Worm (Caenorhabditis elegans): ENCODE data around the gene F01D5.8.

Gene F01D5.8

DNA sequence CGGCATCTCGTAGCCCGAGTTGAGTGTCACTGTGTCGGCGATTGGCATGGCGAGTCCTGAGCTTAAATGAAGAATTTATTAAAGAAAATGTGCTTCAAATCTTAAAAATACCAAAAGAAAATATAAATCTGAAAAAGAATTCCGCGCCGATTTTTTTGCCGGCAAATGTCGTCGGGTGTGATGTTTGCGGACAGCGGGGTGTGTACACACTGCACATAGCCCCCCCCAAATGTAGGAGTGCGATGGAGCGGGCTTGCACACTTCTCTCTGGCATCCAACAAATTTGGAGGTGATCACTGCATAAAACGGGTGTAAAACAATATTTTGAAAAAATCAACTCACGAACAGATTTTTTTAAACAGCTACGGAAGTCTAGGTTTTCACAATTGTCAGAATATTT is 34.3 kb upstream of the F01D5.8 start, which contains the start of gene Y39G8B.2 (continued):
- TF ChIP-seq grh-1 (GFP tag; IDR thresholded peaks at IDR 0.05): peak; percentile 70
- TF ChIP-seq nhr-77 (tag; optimal IDR thresholded peaks at IDR 0.05): peak; percentile 93
- TF ChIP-seq ets-5 (GFP tag; IDR thresholded peaks at IDR 0.05): no peak
- peak; percentile 89 to 91 for TF ChIP-seq efl-1 (optimal IDR thresholded peaks at IDR 0.05)
- peak; percentile 86 to 98 for TF ChIP-seq efl-1 (GFP tag; optimal IDR thresholded peaks at IDR 0.05 in 1 of 2)
- peak; percentile 69 for TF ChIP-seq nhr-90 (tag; optimal IDR thresholded peaks at IDR 0.05; ENCODE audit: poor library complexity)
- TF ChIP-seq snpc-4 (tag; optimal IDR thresholded peaks at IDR 0.05): peak; percentile 89
- TF ChIP-seq lin-15B (tag; optimal IDR thresholded peaks at IDR 0.05): peak; percentile 96
- no peak for TF ChIP-seq nhr-12 (tag; optimal IDR thresholded peaks at IDR 0.05)
- peak; percentile 67 for TF ChIP-seq dsc-1 (tag; optimal IDR thresholded peaks at IDR 0.05)
- TF ChIP-seq xbp-1 (tag; optimal IDR thresholded peaks at IDR 0.05): peak; percentile 69
- no peak for TF ChIP-seq pqm-1 (tag; optimal IDR thresholded peaks at IDR 0.05)
- TF ChIP-seq ama-1 (optimal IDR thresholded peaks at IDR 0.05): no peak
- TF ChIP-seq rnt-1 (tag; optimal IDR thresholded peaks at IDR 0.05): peak; percentile 90
- TF ChIP-seq unc-86 (tag; optimal IDR thresholded peaks at IDR 0.05): peak; percentile 77
- no peak for TF ChIP-seq sptf-1 (tag; optimal IDR thresholded peaks at IDR 0.05)
- peak; percentile 83 for TF ChIP-seq nhr-19 (GFP tag; conservative IDR thresholded peaks at IDR 0.05)
- no peak for TF ChIP-seq tlp-1 (tag; optimal IDR thresholded peaks at IDR 0.05)
- TF ChIP-seq egl-27 (tag; optimal IDR thresholded peaks at IDR 0.05): no peak
- TF ChIP-seq pag-3 (tag; optimal IDR thresholded peaks at IDR 0.05; ENCODE audit: borderline replicate concordance, insufficient read depth): peak; percentile 38
- no peak for TF ChIP-seq Y116A8C.19 (tag; optimal IDR thresholded peaks at IDR 0.05; ENCODE audit: borderline replicate concordance)
- TF ChIP-seq ztf-11 (tag; optimal IDR thresholded peaks at IDR 0.05): peak in 1 of 2 experiments; percentile 61
- peak; percentile 82 for TF ChIP-seq fkh-8 (tag; optimal IDR thresholded peaks at IDR 0.05)
- TF ChIP-seq hlh-4 (tag; optimal IDR thresholded peaks at IDR 0.05): no peak
- no peak for TF ChIP-seq sup-37 (GFP tag; optimal IDR thresholded peaks at IDR 0.05)
- peak; percentile 90 to 92 for TF ChIP-seq lin-35 (GFP tag; optimal IDR thresholded peaks at IDR 0.05)
- peak; percentile 89 for TF ChIP-seq C16A3.4 (tag; optimal IDR thresholded peaks at IDR 0.05)
- TF ChIP-seq ces-1 (GFP tag; optimal IDR thresholded peaks at IDR 0.05): no peak
- TF ChIP-seq snu-23 (GFP tag; optimal IDR thresholded peaks at IDR 0.05): peak; percentile 86
- TF ChIP-seq efl-3 (GFP tag; optimal IDR thresholded peaks at IDR 0.05): no peak
- TF ChIP-seq sox-4 (tag; optimal IDR thresholded peaks at IDR 0.05): no peak
- TF ChIP-seq lin-14 (GFP tag; optimal IDR thresholded peaks at IDR 0.05): peak; percentile 88
- TF ChIP-seq blmp-1 (tag; optimal IDR thresholded peaks at IDR 0.05): peak; percentile 59
- peak; percentile 59 for TF ChIP-seq aha-1 (tag; optimal IDR thresholded peaks at IDR 0.05)
- TF ChIP-seq ztf-4 (tag; optimal IDR thresholded peaks at IDR 0.05): peak; percentile 30
- TF ChIP-seq nhr-11 (tag; optimal IDR thresholded peaks at IDR 0.05): no peak
- TF ChIP-seq irx-1 (tag; optimal IDR thresholded peaks at IDR 0.05): peak; percentile 60
- TF ChIP-seq lin-39 (tag; optimal IDR thresholded peaks at IDR 0.05): no peak
- TF ChIP-seq zag-1 (tag; optimal IDR thresholded peaks at IDR 0.05): no peak
- peak; percentile 99 for TF ChIP-seq F16B12.6 (tag; optimal IDR thresholded peaks at IDR 0.05)
- TF ChIP-seq elt-3 (tag; optimal IDR thresholded peaks at IDR 0.05): peak in 2 of 6 experiments; percentile 49 to 54
- TF ChIP-seq swsn-7 (tag; optimal IDR thresholded peaks at IDR 0.05): peak; percentile 75
- TF ChIP-seq ceh-88 (GFP tag; IDR thresholded peaks at IDR 0.05): peak; percentile 46; the same call in 1 of the 2 replicates
- TF ChIP-seq nhr-237 (tag; optimal IDR thresholded peaks at IDR 0.05): peak; percentile 51
- TF ChIP-seq C34B4.2 (tag; optimal IDR thresholded peaks at IDR 0.05): no peak
- no peak for TF ChIP-seq nhr-76 (tag; optimal IDR thresholded peaks at IDR 0.05)
- no peak for TF ChIP-seq hpl-2 (GFP tag; optimal IDR thresholded peaks at IDR 0.05)
- peak; percentile 61; the same call in 1 of the 2 replicates for TF ChIP-seq mab-9 (GFP tag; IDR thresholded peaks at IDR 0.05)
- TF ChIP-seq mef-2 (tag; optimal IDR thresholded peaks at IDR 0.05): no peak
- TF ChIP-seq ceh-8 (GFP tag; optimal IDR thresholded peaks at IDR 0.05): no peak
- peak; percentile 45 for TF ChIP-seq C04F5.9 (tag; optimal IDR thresholded peaks at IDR 0.05)
- peak; percentile 83 to 88 (median 86) for TF ChIP-seq dpl-1 (GFP tag; optimal IDR thresholded peaks at IDR 0.05)
- TF ChIP-seq lir-3 (tag; optimal IDR thresholded peaks at IDR 0.05; ENCODE audit: poor library complexity): no peak
- peak; percentile 70 for TF ChIP-seq fos-1 (tag; optimal IDR thresholded peaks at IDR 0.05)
